Fruit fly (Drosophila melanogaster): ENCODE measurements around the gene Chs2.

dm6 chr3L:21941615-21942259 is 20.5 kb upstream of the Chs2 start, which contains the start of the genes PolH and CG14562:
- no peak for TF ChIP-seq CG7368 (GFP tag; optimal IDR thresholded peaks at IDR 0.05)
- TF ChIP-seq Eip78C (GFP tag): no peak
- no peak for TF ChIP-seq CG6276 (GFP tag; optimal IDR thresholded peaks at IDR 0.05)
- no peak for TF ChIP-seq CG10631 (GFP tag; optimal IDR thresholded peaks at IDR 0.05)
- TF ChIP-seq CG32006 (GFP tag; optimal IDR thresholded peaks at IDR 0.05): no peak
- no peak for TF ChIP-seq cyc (GFP tag; optimal IDR thresholded peaks at IDR 0.05)

Data from whole organism, prepupa.